Fruit fly (Drosophila melanogaster): Measurements from ENCODE around the gene Cpr67B.

- TF ChIP-seq Sin3A (optimal IDR thresholded peaks at IDR 0.05) (no peak), psq (optimal IDR thresholded peaks at IDR 0.05) (no peak), Myc (optimal IDR thresholded peaks at IDR 0.05) (no peak), insv (optimal IDR thresholded peaks at IDR 0.05) (no peak), ttk (optimal IDR thresholded peaks at IDR 0.05) (no peak), h (optimal IDR thresholded peaks at IDR 0.05) (no peak)
Observed at dm6 chr3L:9429665-9430607, 25.3 kb downstream of the Cpr67B start, which contains the start of the genes RpS17 and MTF-1.

Measured in Kc167 (cell line).